Worm (Caenorhabditis elegans) whole organism, early embryonic: ENCODE data around the gene sams-4.

Experiments used
- B0310.2 ChIP-seq: sonication (generic microtip); optimal IDR thresholded peaks from 2 replicates; lab custom pipeline; 2016; ENCODE audit warnings: mild to moderate bottlenecking, missing genetic modification characterization, missing compliant biosample characterization
- F13C5.2 ChIP-seq: sonication (generic microtip); optimal IDR thresholded peaks from 2 replicates; lab custom pipeline; 2017; ENCODE audit warnings: mild to moderate bottlenecking, missing genetic modification characterization, inconsistent platforms, missing compliant biosample characterization
- ama-1 ChIP-seq: fragments of 150-350 bp; optimal IDR thresholded peaks from 2 replicates; lab custom pipeline; 2014
- ceh-13 ChIP-seq: fragments of 200-800 bp; sonication (Bioruptor generic); optimal IDR thresholded peaks from 2 replicates; lab custom pipeline; 2018; ENCODE audit warnings: mild to moderate bottlenecking, missing genetic modification characterization, missing compliant biosample characterization
- ceh-36 ChIP-seq: sonication (generic microtip); optimal IDR thresholded peaks from 2 replicates; lab custom pipeline; 2016; ENCODE audit warnings: missing genetic modification characterization, inconsistent platforms, missing compliant biosample characterization
- ets-7 ChIP-seq: sonication (generic microtip); optimal IDR thresholded peaks from 2 replicates; lab custom pipeline; 2016; ENCODE audit warnings: missing genotype, missing genetic modification characterization, missing compliant biosample characterization
- flt-1 ChIP-seq: fragments of 200-800 bp; sonication (Bioruptor generic); IDR thresholded peaks from 2 replicates; pipeline ENCODE4 v1.3.6; 2022; ENCODE audit warnings: missing genetic modification characterization, missing compliant biosample characterization
- hnd-1 ChIP-seq: sonication (generic microtip); optimal IDR thresholded peaks from 2 replicates; lab custom pipeline; 2016; ENCODE audit warnings: missing genetic modification characterization, missing compliant biosample characterization
- pes-1 ChIP-seq: fragments of 200-800 bp; sonication (Bioruptor generic); IDR thresholded peaks from 2 replicates; pipeline ENCODE4 v1.3.6; 2022; ENCODE audit warnings: missing genetic modification reagents, missing genetic modification characterization, missing compliant biosample characterization
- sea-1 ChIP-seq: fragments of 200-800 bp; sonication (Bioruptor generic); conservative IDR thresholded peaks from 2 replicates; pipeline ENCODE4 v1.3.6; 2022; ENCODE audit warnings: missing genetic modification characterization, missing compliant biosample characterization
- tbx-11 ChIP-seq: fragments of 200-800 bp; sonication (Bioruptor generic); IDR thresholded peaks from 2 replicates; pipeline ENCODE4 v1.3.6; 2022; ENCODE audit warnings: missing genetic modification characterization, missing compliant biosample characterization
- tbx-37 ChIP-seq: fragments of 200-800 bp; sonication (Bioruptor generic); conservative IDR thresholded peaks from 2 replicates; pipeline ENCODE4 v1.3.6; 2022; ENCODE audit warnings: missing genetic modification reagents, missing genetic modification characterization, missing compliant biosample characterization
- tra-4 ChIP-seq: sonication (generic microtip); optimal IDR thresholded peaks from 2 replicates; lab custom pipeline; 2017; ENCODE audit warnings: missing genetic modification characterization, missing compliant biosample characterization

- TF ChIP-seq ceh-13 (GFP tag; lab: Kevin White, UChicago) = no peak
- no peak for TF ChIP-seq ceh-36 (tag; lab: Kevin White, UChicago)
- no peak for TF ChIP-seq tra-4
- TF ChIP-seq tbx-37 (GFP tag; lab: Robert Waterston, UW) = no peak
- TF ChIP-seq ama-1 (lab: Kevin White, UChicago) = no peak
- TF ChIP-seq tbx-11 (GFP tag; lab: Robert Waterston, UW) = no peak
- TF ChIP-seq flt-1 (GFP tag; lab: Robert Waterston, UW) = no peak
- no peak for TF ChIP-seq B0310.2 (tag; lab: Kevin White, UChicago)
- no peak for TF ChIP-seq ets-7 (tag; lab: Kevin White, UChicago)
- no peak for TF ChIP-seq hnd-1
- TF ChIP-seq sea-1 (GFP tag; lab: Robert Waterston, UW) = no peak
- no peak for TF ChIP-seq pes-1 (GFP tag; lab: Robert Waterston, UW)
- TF ChIP-seq F13C5.2 (tag; lab: Kevin White, UChicago) = no peak
Measured at ce11 chrIV:5799577-5799976, 46.6 kb downstream of the sams-4 start.
